Worm (Caenorhabditis elegans) whole organism, L4 larva: ENCODE measurements around the gene F18G5.1.

ENCODE experiments used
- F44E2.7 ChIP-seq: fragments of 200-800 bp; sonication (Bioruptor generic); IDR thresholded peaks from 2 replicates; pipeline ENCODE4 v2.1.2; 2022; ENCODE audit warnings: missing genetic modification characterization, missing compliant biosample characterization
- arid-1 ChIP-seq: fragments of 200-800 bp; sonication (Bioruptor generic); conservative IDR thresholded peaks from 2 replicates; pipeline ENCODE4 v1.3.6; 2022; ENCODE audit warnings: missing genetic modification reagents, missing genetic modification characterization, missing compliant biosample characterization
- dve-1 ChIP-seq: sonication (generic microtip); optimal IDR thresholded peaks from 2 replicates; lab custom pipeline; 2017; ENCODE audit warnings: antibody characterized with exemption, mild to moderate bottlenecking, missing genetic modification characterization, missing compliant biosample characterization; ENCODE audit not compliant: insufficient read depth
- mdl-1 ChIP-seq, 2 experiments: fragments of 150-350 bp in 1 of 2; sonication (generic microtip) in 1 of 2; optimal IDR thresholded peaks; 2 replicates each; lab custom pipeline; 2014 to 2017; ENCODE audit warnings: missing biosample characterization in 2 of 2, missing genetic modification characterization in 2 of 2
- pha-4 ChIP-seq, 2 experiments: fragments of 150-350 bp in 1 of 2; fragments of 200-800 bp in 1 of 2; sonication (Bioruptor generic) in 1 of 2; IDR thresholded peaks in 1 of 2; optimal IDR thresholded peaks in 1 of 2; 2 replicates each; pipeline versions ENCODE4 v1.3.6 to Lab custom; 2014 to 2022; ENCODE audit warnings: missing genetic modification characterization in 2 of 2, missing genetic modification reagents in 2 of 2, missing biosample characterization in 1 of 2, missing compliant biosample characterization in 1 of 2
- skn-1 ChIP-seq: fragments of 150-350 bp; optimal IDR thresholded peaks from 2 replicates; lab custom pipeline; 2014; ENCODE audit warnings: missing biosample characterization, missing genetic modification characterization
- snpc-1.2 ChIP-seq: fragments of 200-800 bp; sonication (Bioruptor generic); IDR thresholded peaks from 2 replicates; pipeline ENCODE4 v1.3.6; 2022; ENCODE audit warnings: missing genetic modification reagents, missing genetic modification characterization, missing compliant biosample characterization
- unc-130 ChIP-seq: sonication (generic microtip); optimal IDR thresholded peaks from 2 replicates; lab custom pipeline; 2016; ENCODE audit warnings: missing genetic modification reagents, missing genetic modification characterization, missing compliant biosample characterization

DNA sequence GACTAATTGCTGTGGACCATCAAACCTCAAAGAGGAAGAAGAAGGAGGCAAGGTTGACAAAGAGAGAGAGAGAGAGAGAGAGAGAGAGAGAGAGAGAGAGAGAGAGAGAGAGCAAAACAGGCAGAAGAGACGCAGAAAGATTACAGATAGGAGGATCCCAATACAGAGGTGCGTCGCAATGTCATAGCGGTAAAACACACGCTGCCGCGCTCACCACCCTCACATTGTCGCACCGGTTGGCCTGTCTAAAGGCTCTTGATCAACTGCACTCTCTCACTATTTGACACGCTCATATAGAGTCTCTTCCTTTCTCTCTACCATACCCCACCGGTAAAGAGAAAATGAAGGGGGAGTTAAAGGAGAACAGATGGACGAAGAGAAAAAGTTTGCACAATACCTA is 34.4 kb upstream of the F18G5.1 start:
- TF ChIP-seq arid-1 (GFP tag; lab: Robert Waterston, UW) (0 out of 2 replicates have a peak, but pooled peaks have one; percentile 41), F44E2.7 (GFP tag; lab: Robert Waterston, UW) (no peak), pha-4 (GFP tag; IDR thresholded peaks at IDR 0.05; lab: Robert Waterston, UW) (no peak; the same call in 1 of the 2 replicates), pha-4 (tag; optimal IDR thresholded peaks at IDR 0.05; lab: Kevin White, UChicago) (no peak), snpc-1.2 (no peak), skn-1 (tag; lab: Kevin White, UChicago) (no peak), unc-130 (no peak), mdl-1 (tag; optimal IDR thresholded peaks at IDR 0.05; lab: Kevin White, UChicago) (peak in 1 of 2 experiments; percentile 61), dve-1 (tag; lab: Kevin White, UChicago) (peak; percentile 63)
